Fruit fly (Drosophila melanogaster): Measurements from ENCODE around the gene GATAe.

Gene GATAe

DNA sequence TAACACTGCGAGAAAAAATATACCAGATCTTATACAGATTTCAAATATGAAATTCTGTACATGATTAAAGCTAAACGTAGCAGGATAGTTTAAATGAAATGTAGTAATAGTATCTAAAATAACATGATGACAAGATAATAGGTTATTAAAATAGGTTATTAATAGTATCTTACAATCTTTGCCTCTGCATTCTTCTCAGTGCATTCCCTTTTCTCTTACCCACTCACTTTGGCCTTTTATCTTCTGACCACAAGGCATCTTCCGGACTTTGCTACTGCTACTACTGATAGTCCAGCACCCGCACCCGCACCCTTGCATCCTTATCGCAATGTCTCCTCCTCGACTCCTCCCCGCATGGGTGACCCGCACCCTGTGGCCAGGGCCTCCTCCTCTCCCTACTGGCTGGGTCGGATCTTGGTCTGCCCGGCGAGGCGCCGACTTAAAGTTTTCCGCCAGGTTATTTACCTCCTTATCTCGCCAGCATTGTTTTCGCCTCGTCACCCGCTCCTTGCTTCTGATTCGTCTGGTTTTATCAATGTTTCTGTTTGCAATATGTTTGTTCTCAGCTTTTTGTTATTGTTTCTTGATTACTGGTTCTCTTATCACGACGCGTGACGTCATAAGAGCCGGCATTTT lies 24.3 kb upstream of the GATAe start (continued):
- TF ChIP-seq salm (tag; optimal IDR thresholded peaks at IDR 0.05) (no peak), Eip74EF (GFP tag; optimal IDR thresholded peaks at IDR 0.05) (peak in 1 of 2 experiments; percentile 4), CG10565 (GFP tag; optimal IDR thresholded peaks at IDR 0.05) (no peak), zfh1 (GFP tag; IDR thresholded peaks at IDR 0.05) (peak; percentile 72), zf30C (GFP tag; optimal IDR thresholded peaks at IDR 0.05) (peak; percentile 63), scrt (GFP tag; optimal IDR thresholded peaks at IDR 0.05) (peak; percentile 4), pho (GFP tag; optimal IDR thresholded peaks at IDR 0.05) (no peak), Opbp (GFP tag; IDR thresholded peaks at IDR 0.05; ENCODE audit: partially characterized antibody) (no peak), Poxn (GFP tag; IDR thresholded peaks at IDR 0.05) (no peak), CG6854 (GFP tag; optimal IDR thresholded peaks at IDR 0.05) (no peak), CG7271 (tag; optimal IDR thresholded peaks at IDR 0.05) (no peak), chif (GFP tag; optimal IDR thresholded peaks at IDR 0.05) (peak in 1 of 2 experiments; percentile 22), rib (GFP tag; IDR thresholded peaks at IDR 0.05) (no peak), CG8924 (tag; optimal IDR thresholded peaks at IDR 0.05) (peak; percentile 63), zen2 (GFP tag; IDR thresholded peaks at IDR 0.05; ENCODE audit: partially characterized antibody) (no peak), Drgx (GFP tag; IDR thresholded peaks at IDR 0.05) (peak; percentile 80), CG3726 (GFP tag; IDR thresholded peaks at IDR 0.05) (0 out of 3 replicates have a peak, but pooled peaks have one; percentile 18), CrebB (tag; optimal IDR thresholded peaks at IDR 0.05) (no peak), run (tag; optimal IDR thresholded peaks at IDR 0.05) (no peak), Atf-2 (GFP tag; optimal IDR thresholded peaks at IDR 0.05) (no peak), chm (GFP tag; IDR thresholded peaks at IDR 0.05) (no peak), CG6791 (GFP tag; IDR thresholded peaks at IDR 0.05; ENCODE audit: partially characterized antibody) (no peak), CG8944 (GFP tag; optimal IDR thresholded peaks at IDR 0.05) (no peak), pzg (GFP tag; optimal IDR thresholded peaks at IDR 0.05) (no peak), pb (GFP tag; optimal IDR thresholded peaks at IDR 0.05) (no peak), CG16815 (GFP tag; optimal IDR thresholded peaks at IDR 0.05) (peak; percentile 10), Oli (tag; optimal IDR thresholded peaks at IDR 0.05) (peak; percentile 52), H15 (GFP tag; IDR thresholded peaks at IDR 0.05) (0 out of 3 replicates have a peak, but pooled peaks have one; percentile 17), bsh (GFP tag; optimal IDR thresholded peaks at IDR 0.05) (peak; percentile 60 to 74), CG10209 (GFP tag; optimal IDR thresholded peaks at IDR 0.05) (peak; percentile 49), gsb-n (tag; optimal IDR thresholded peaks at IDR 0.05) (peak; percentile 26), CG12155 (GFP tag; optimal IDR thresholded peaks at IDR 0.05) (peak; percentile 51), BEAF-32 (GFP tag; optimal IDR thresholded peaks at IDR 0.05) (no peak), HmgD (GFP tag; optimal IDR thresholded peaks at IDR 0.05) (no peak), CG2875 (GFP tag; optimal IDR thresholded peaks at IDR 0.05) (no peak), tio (GFP tag; optimal IDR thresholded peaks at IDR 0.05) (no peak), CG31224 (GFP tag; IDR thresholded peaks at IDR 0.05) (no peak), bowl (GFP tag; IDR thresholded peaks at IDR 0.05) (0 out of 2 replicates have a peak, but pooled peaks have one; percentile 21), CG13894 (tag; optimal IDR thresholded peaks at IDR 0.05) (no peak), CG16863 (GFP tag; optimal IDR thresholded peaks at IDR 0.05) (peak; percentile 13), CG15696 (tag; optimal IDR thresholded peaks at IDR 0.05) (peak; percentile 54), NfI (GFP tag; optimal IDR thresholded peaks at IDR 0.05) (no peak), Bdp1 (GFP tag; optimal IDR thresholded peaks at IDR 0.05) (no peak), CG7556 (GFP tag; optimal IDR thresholded peaks at IDR 0.05) (peak; percentile 53), slbo (GFP tag; IDR thresholded peaks at IDR 0.05) (0 out of 2 replicates have a peak, but pooled peaks have one; percentile 19), CG32532 (GFP tag; IDR thresholded peaks at IDR 0.05) (peak; percentile 40; the same call in 1 of the 2 replicates), lov (optimal IDR thresholded peaks at IDR 0.05) (no peak), lov (GFP tag; IDR thresholded peaks at IDR 0.05) (no peak), fd96Cb (tag; optimal IDR thresholded peaks at IDR 0.05) (peak; percentile 50)

Data from whole organism, embryonic.